Worm (Caenorhabditis elegans) whole organism, midembryonic: ENCODE data around the gene K11E4.1.

ENCODE experiments used
- T22C8.4 ChIP-seq: fragments of 200-800 bp; sonication (Bioruptor generic); IDR thresholded peaks from 2 replicates; pipeline ENCODE4 v1.3.6; 2022; ENCODE audit warnings: missing genetic modification characterization, missing compliant biosample characterization
- cog-1 ChIP-seq: sonication (generic microtip); optimal IDR thresholded peaks from 2 replicates; lab custom pipeline; 2016; ENCODE audit warnings: missing genetic modification characterization, missing compliant biosample characterization
- tab-1 ChIP-seq: fragments of 200-800 bp; sonication (Bioruptor generic); IDR thresholded peaks from 2 replicates; pipeline ENCODE4 v1.3.6; 2022; ENCODE audit warnings: missing genetic modification characterization, missing compliant biosample characterization

ce11 chrX:13713857-13714256, at the start of gene K11E4.1:
- TF ChIP-seq tab-1 (no peak), cog-1 (no peak), T22C8.4 (GFP tag; lab: Robert Waterston, UW) (no peak)
